Worm (Caenorhabditis elegans) whole organism, late embryonic: Measurements from ENCODE around the gene ZK105.8.

Source experiments
- C08G9.2 ChIP-seq: sonication (generic microtip); optimal IDR thresholded peaks from 2 replicates; lab custom pipeline; 2016; ENCODE audit warnings: mild to moderate bottlenecking, missing genetic modification characterization, moderate library complexity, missing compliant biosample characterization
- F13H6.1 ChIP-seq: sonication (generic microtip); optimal IDR thresholded peaks from 2 replicates; lab custom pipeline; 2016; ENCODE audit warnings: missing genetic modification characterization, missing compliant biosample characterization
- K09A11.1 ChIP-seq: sonication (generic microtip); optimal IDR thresholded peaks from 2 replicates; lab custom pipeline; 2017; ENCODE audit warnings: antibody characterized with exemption, mild to moderate bottlenecking, missing genetic modification characterization, missing compliant biosample characterization; ENCODE audit not compliant: insufficient read depth
- T23F11.4 ChIP-seq: fragments of 200-800 bp; sonication (Bioruptor generic); optimal IDR thresholded peaks from 2 replicates; lab custom pipeline; 2018; ENCODE audit warnings: mild to moderate bottlenecking, missing genetic modification characterization, missing compliant biosample characterization
- ahr-1 ChIP-seq: sonication (generic microtip); optimal IDR thresholded peaks from 2 replicates; lab custom pipeline; 2016; ENCODE audit warnings: missing genetic modification characterization, missing compliant biosample characterization
- ama-1 ChIP-seq: fragments of 150-350 bp; optimal IDR thresholded peaks from 2 replicates; lab custom pipeline; 2014
- ceh-18 ChIP-seq: sonication (generic microtip); optimal IDR thresholded peaks from 2 replicates; lab custom pipeline; 2016; ENCODE audit warnings: missing genetic modification characterization, missing compliant biosample characterization
- ceh-22 ChIP-seq: sonication (generic microtip); optimal IDR thresholded peaks from 2 replicates; lab custom pipeline; 2017; ENCODE audit warnings: missing biosample characterization, missing genetic modification characterization
- ceh-24 ChIP-seq: sonication (generic microtip); optimal IDR thresholded peaks from 2 replicates; lab custom pipeline; 2016; ENCODE audit warnings: mild to moderate bottlenecking, missing genetic modification characterization, missing compliant biosample characterization
- ceh-30 ChIP-seq: fragments of 150-350 bp; optimal IDR thresholded peaks from 2 replicates; lab custom pipeline; 2014; ENCODE audit warnings: missing biosample characterization, missing genetic modification characterization
- ceh-48 ChIP-seq: sonication (generic microtip); optimal IDR thresholded peaks from 2 replicates; lab custom pipeline; 2016; ENCODE audit warnings: missing genetic modification characterization, inconsistent platforms, missing compliant biosample characterization
- dmd-4 ChIP-seq: sonication (generic microtip); optimal IDR thresholded peaks from 2 replicates; lab custom pipeline; 2016; ENCODE audit warnings: borderline replicate concordance, missing genetic modification characterization, missing compliant biosample characterization
- dve-1 ChIP-seq: sonication (generic microtip); optimal IDR thresholded peaks from 2 replicates; lab custom pipeline; 2017; ENCODE audit warnings: antibody characterized with exemption, mild to moderate bottlenecking, missing genetic modification characterization, missing compliant biosample characterization
- elt-2 ChIP-seq: sonication (generic microtip); optimal IDR thresholded peaks from 2 replicates; lab custom pipeline; 2016; ENCODE audit warnings: missing genetic modification reagents, missing genetic modification characterization, missing compliant biosample characterization
- elt-4 ChIP-seq: sonication (generic microtip); optimal IDR thresholded peaks from 2 replicates; lab custom pipeline; 2016; ENCODE audit warnings: missing genetic modification characterization, missing compliant biosample characterization
- fax-1 ChIP-seq: sonication (generic microtip); optimal IDR thresholded peaks from 2 replicates; lab custom pipeline; 2016; ENCODE audit warnings: missing genotype, missing genetic modification characterization, missing compliant biosample characterization
- fkh-6 ChIP-seq: sonication (generic microtip); optimal IDR thresholded peaks from 2 replicates; lab custom pipeline; 2016; ENCODE audit warnings: missing genetic modification characterization, missing compliant biosample characterization
- hlh-13 ChIP-seq: fragments of 200-800 bp; sonication (Bioruptor generic); optimal IDR thresholded peaks from 2 replicates; lab custom pipeline; 2018; ENCODE audit warnings: mild to moderate bottlenecking, missing genetic modification characterization, missing compliant biosample characterization
- hlh-15 ChIP-seq: sonication (generic microtip); optimal IDR thresholded peaks from 2 replicates; lab custom pipeline; 2016; ENCODE audit warnings: missing genetic modification characterization, missing compliant biosample characterization
- hlh-6 ChIP-seq: sonication (generic microtip); optimal IDR thresholded peaks from 2 replicates; lab custom pipeline; 2016; ENCODE audit warnings: missing genotype, missing genetic modification characterization, missing compliant biosample characterization
- hlh-8 ChIP-seq: sonication (generic microtip); optimal IDR thresholded peaks from 2 replicates; lab custom pipeline; 2016; ENCODE audit warnings: missing genotype, missing genetic modification characterization, missing compliant biosample characterization
- madf-2 ChIP-seq: sonication (generic microtip); optimal IDR thresholded peaks from 2 replicates; lab custom pipeline; 2017; ENCODE audit warnings: missing genetic modification characterization, missing compliant biosample characterization
- npax-4 ChIP-seq: sonication (generic microtip); optimal IDR thresholded peaks from 2 replicates; lab custom pipeline; 2016; ENCODE audit warnings: missing genetic modification characterization, missing compliant biosample characterization
- odd-2 ChIP-seq: sonication (generic microtip); optimal IDR thresholded peaks from 2 replicates; lab custom pipeline; 2017; ENCODE audit warnings: antibody characterized with exemption, mild to moderate bottlenecking, missing genetic modification characterization, missing compliant biosample characterization
- pat-9 ChIP-seq: fragments of 200-800 bp; sonication (Bioruptor generic); optimal IDR thresholded peaks from 2 replicates; lab custom pipeline; 2018; ENCODE audit warnings: mild to moderate bottlenecking, missing genetic modification characterization, moderate library complexity, missing compliant biosample characterization
- pax-1 ChIP-seq: fragments of 150-350 bp; optimal IDR thresholded peaks from 2 replicates; lab custom pipeline; 2014; ENCODE audit warnings: missing biosample characterization, missing genetic modification characterization
- pha-2 ChIP-seq: sonication (generic microtip); optimal IDR thresholded peaks from 2 replicates; lab custom pipeline; 2017; ENCODE audit warnings: mild to moderate bottlenecking, missing genetic modification characterization, missing compliant biosample characterization
- pha-4 ChIP-seq: fragments of 150-350 bp; optimal IDR thresholded peaks from 2 replicates; lab custom pipeline; 2018; ENCODE audit warnings: missing biosample characterization, missing genetic modification reagents, missing genetic modification characterization
- rnt-1 ChIP-seq: sonication (generic microtip); optimal IDR thresholded peaks from 2 replicates; lab custom pipeline; 2016; ENCODE audit warnings: missing genetic modification characterization, missing compliant biosample characterization
- sox-2 ChIP-seq: fragments of 200-800 bp; sonication (Bioruptor generic); IDR thresholded peaks from 2 replicates; pipeline ENCODE4 v1.3.6; 2022; ENCODE audit warnings: missing genetic modification reagents, missing genetic modification characterization, missing compliant biosample characterization
- sox-4 ChIP-seq: sonication (generic microtip); optimal IDR thresholded peaks from 2 replicates; lab custom pipeline; 2017; ENCODE audit warnings: mild to moderate bottlenecking, missing genetic modification characterization, inconsistent platforms, missing compliant biosample characterization
- syd-9 ChIP-seq: sonication (generic microtip); optimal IDR thresholded peaks from 2 replicates; lab custom pipeline; 2016; ENCODE audit warnings: mild to moderate bottlenecking, missing genetic modification characterization, moderate library complexity, missing compliant biosample characterization
- tbx-2 ChIP-seq: sonication (generic microtip); optimal IDR thresholded peaks from 2 replicates; lab custom pipeline; 2016; ENCODE audit warnings: missing genetic modification characterization, missing compliant biosample characterization
- ttx-3 ChIP-seq: sonication (generic microtip); optimal IDR thresholded peaks from 2 replicates; lab custom pipeline; 2016; ENCODE audit warnings: missing genetic modification reagents, missing genetic modification characterization, missing compliant biosample characterization
- ztf-16 ChIP-seq: sonication (generic microtip); optimal IDR thresholded peaks from 2 replicates; lab custom pipeline; 2017; ENCODE audit warnings: missing genetic modification characterization, missing compliant biosample characterization

The ZK105.8 gene

ce11 chrV:7747132-7747531, 22.8 kb downstream of the ZK105.8 start:
- TF ChIP-seq fkh-6, result no peak

DNA sequence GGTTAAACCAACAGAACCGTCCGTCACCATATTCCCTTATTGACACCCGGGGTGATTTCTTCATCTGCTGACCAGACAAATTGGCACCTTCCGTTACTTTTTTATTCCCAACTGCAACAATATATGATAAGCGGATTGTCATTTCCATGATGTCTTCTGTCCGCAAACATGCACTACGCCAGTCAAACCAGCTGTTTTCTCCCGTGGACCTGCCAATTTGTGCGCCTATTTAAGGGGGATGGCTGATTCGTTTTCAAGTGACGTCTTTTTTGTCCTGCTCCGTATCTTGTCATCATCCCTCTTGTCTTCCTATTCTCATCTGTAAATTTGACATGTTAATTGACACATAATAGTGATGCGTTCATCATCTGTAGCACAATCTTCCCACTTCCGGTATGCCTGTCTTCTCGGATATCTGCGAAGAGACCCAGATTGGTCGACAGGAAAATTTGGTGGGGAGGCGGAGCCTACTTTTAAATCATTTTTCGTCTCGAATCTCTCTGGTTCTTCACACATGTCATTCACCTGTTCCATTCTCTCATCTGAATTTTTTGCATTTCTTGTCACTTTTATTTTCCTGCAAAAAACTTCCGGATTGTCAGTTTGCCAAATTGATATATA, 23.8 kb downstream of the ZK105.8 start:
- TF ChIP-seq pha-4 (tag; lab: Kevin White, UChicago) (no peak), pat-9 (tag; lab: Kevin White, UChicago) (no peak), odd-2 (tag; lab: Kevin White, UChicago) (no peak), sox-2 (GFP tag; lab: Robert Waterston, UW) (no peak), K09A11.1 (tag; lab: Kevin White, UChicago) (no peak), syd-9 (tag; lab: Kevin White, UChicago) (no peak), tbx-2 (no peak), pha-2 (tag; lab: Kevin White, UChicago) (no peak), ama-1 (lab: Kevin White, UChicago) (no peak), madf-2 (tag; lab: Kevin White, UChicago) (no peak), ahr-1 (no peak), hlh-15 (tag; lab: Kevin White, UChicago) (no peak), elt-4 (tag; lab: Kevin White, UChicago) (no peak), C08G9.2 (no peak), hlh-13 (GFP tag; lab: Kevin White, UChicago) (no peak), hlh-8 (tag; lab: Kevin White, UChicago) (no peak)

ce11 chrV:7749708-7750107, 25.4 kb downstream of the ZK105.8 start:
- TF ChIP-seq ceh-30 (tag; lab: Kevin White, UChicago) (no peak), ceh-22 (no peak), pax-1 (tag; lab: Kevin White, UChicago) (no peak), ttx-3 (tag; lab: Kevin White, UChicago) (no peak), hlh-6 (tag; lab: Kevin White, UChicago) (no peak), odd-2 (tag; lab: Kevin White, UChicago) (no peak)

DNA sequence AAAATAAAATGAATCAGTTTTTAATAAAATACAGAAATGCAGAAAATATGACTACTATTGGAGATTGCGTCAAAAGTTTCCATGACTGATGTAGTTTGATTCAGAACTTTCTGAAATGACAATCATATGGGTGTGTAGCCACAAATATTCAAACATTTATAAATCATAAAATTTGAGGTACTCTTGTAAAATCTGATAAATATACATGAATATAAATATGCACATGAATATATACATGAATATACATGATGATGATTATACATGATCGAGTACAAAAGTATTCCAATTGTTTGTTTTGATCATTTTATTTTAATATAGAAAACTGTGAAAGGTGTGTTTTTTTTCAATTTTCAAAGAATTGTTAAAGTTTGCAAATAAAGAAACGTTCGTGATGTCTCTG, 30.3 kb downstream of the ZK105.8 start, which contains the start of gene T05B11.4:
Gene T05B11.4 (minus strand): TSS at position 101 of the 400 bp plus-strand sequence.
- TF ChIP-seq sox-2 (GFP tag; lab: Robert Waterston, UW), result no peak
- no peak for TF ChIP-seq F13H6.1 (tag; lab: Kevin White, UChicago)
- TF ChIP-seq ceh-48, result no peak
- TF ChIP-seq fax-1 (tag; lab: Kevin White, UChicago), result no peak
- no peak for TF ChIP-seq dve-1
- no peak for TF ChIP-seq fkh-6
- no peak for TF ChIP-seq odd-2 (tag; lab: Kevin White, UChicago)
- TF ChIP-seq pax-1 (tag; lab: Kevin White, UChicago), result no peak
- no peak for TF ChIP-seq npax-4 (tag; lab: Kevin White, UChicago)
- no peak for TF ChIP-seq dmd-4 (tag; lab: Kevin White, UChicago)
- no peak for TF ChIP-seq ama-1 (lab: Kevin White, UChicago)
- no peak for TF ChIP-seq tbx-2
- no peak for TF ChIP-seq T23F11.4 (GFP tag; lab: Kevin White, UChicago)
- TF ChIP-seq ceh-24 (tag; lab: Kevin White, UChicago), result no peak
- no peak for TF ChIP-seq sox-4 (tag; lab: Kevin White, UChicago)
- TF ChIP-seq ceh-18 (tag; lab: Kevin White, UChicago), result no peak
- TF ChIP-seq pha-4 (tag; lab: Kevin White, UChicago), result no peak
- no peak for TF ChIP-seq ceh-30 (tag; lab: Kevin White, UChicago)
- TF ChIP-seq syd-9 (tag; lab: Kevin White, UChicago), result no peak
- no peak for TF ChIP-seq rnt-1

DNA sequence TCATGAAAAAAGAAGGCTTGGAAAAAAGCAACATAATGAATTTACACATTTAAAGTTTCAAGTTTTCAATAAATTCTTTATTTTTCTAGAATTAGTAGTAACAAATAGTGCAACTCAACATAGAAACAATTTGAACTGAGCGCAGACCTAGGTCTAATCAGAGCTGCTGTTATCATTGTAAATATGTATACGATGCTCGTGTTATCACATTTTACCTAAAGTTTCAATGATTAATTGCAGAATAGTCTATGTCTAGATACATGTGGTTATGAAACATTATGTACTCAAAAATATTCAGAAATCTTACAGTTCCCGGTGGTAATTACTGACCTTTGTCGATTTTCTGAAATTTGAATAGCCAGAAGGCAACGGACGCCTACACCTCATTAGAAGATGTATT, 31.7 kb downstream of the ZK105.8 start:
- no peak for TF ChIP-seq pax-1 (tag; lab: Kevin White, UChicago)
- no peak for TF ChIP-seq ztf-16 (tag; lab: Kevin White, UChicago)
- TF ChIP-seq dve-1, result no peak
- peak; percentile 79 for TF ChIP-seq elt-2 (tag; lab: Kevin White, UChicago)
- TF ChIP-seq madf-2 (tag; lab: Kevin White, UChicago), result no peak
